Worm (Caenorhabditis elegans) whole organism, mixed stage, embryonic: ENCODE results near the gene C50H2.13.

Experiments used
- cnd-1 ChIP-seq: fragments of 200-800 bp; sonication (Bioruptor generic); optimal IDR thresholded peaks from 2 replicates; lab custom pipeline; 2018; ENCODE audit warnings: mild to moderate bottlenecking, missing genetic modification characterization, missing compliant biosample characterization
- flh-1 ChIP-seq: fragments of 200-800 bp; sonication (Bioruptor generic); optimal IDR thresholded peaks from 2 replicates; lab custom pipeline; 2018; ENCODE audit warnings: mild to moderate bottlenecking, missing genetic modification characterization, moderate library complexity, missing compliant biosample characterization
- lin-13 ChIP-seq: fragments of 150-350 bp; optimal IDR thresholded peaks from 2 replicates; lab custom pipeline; 2014; ENCODE audit warnings: missing biosample characterization, missing genetic modification characterization
- snpc-4 ChIP-seq: fragments of 150-350 bp; optimal IDR thresholded peaks from 2 replicates; lab custom pipeline; 2014; ENCODE audit warnings: missing biosample characterization, missing genetic modification characterization

DNA sequence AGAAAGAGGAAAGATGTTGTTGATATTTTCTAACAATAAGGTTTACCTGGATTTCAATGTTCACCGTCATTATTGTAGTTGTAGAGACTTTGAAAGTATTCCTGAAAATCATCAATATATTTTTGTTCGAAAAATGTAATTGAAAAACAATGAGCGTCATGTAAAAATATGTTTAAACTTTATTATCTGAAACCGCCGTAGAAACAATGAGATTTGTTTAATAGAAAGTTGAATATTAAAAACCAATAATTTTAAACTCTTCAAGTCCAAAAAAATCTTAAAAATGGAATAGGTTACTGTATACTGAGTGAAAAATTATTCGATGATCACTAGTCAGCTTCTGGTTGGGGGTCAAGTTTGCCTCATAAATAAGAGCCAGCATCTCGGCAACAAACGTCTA lies 31.9 kb downstream of the C50H2.13 start, which contains the start of gene anmt-3:
- TF ChIP-seq flh-1 (GFP tag; lab: Kevin White, UChicago), result no peak
- TF ChIP-seq snpc-4 (tag; lab: Kevin White, UChicago), result no peak
- no peak for TF ChIP-seq cnd-1 (tag; lab: Kevin White, UChicago)
- TF ChIP-seq lin-13 (tag; lab: Kevin White, UChicago), result no peak
